Worm (Caenorhabditis elegans) whole organism, L3 larva: ENCODE data around the gene F55G11.7.
A peak's percentile ranks its signal among the peaks of the same experiment; 100 is the strongest.

ENCODE experiments used
- R02D3.7 ChIP-seq: fragments of 150-350 bp; optimal IDR thresholded peaks from 2 replicates; lab custom pipeline; 2014; ENCODE audit warnings: missing biosample characterization, missing genetic modification characterization
- aly-2 ChIP-seq: fragments of 150-350 bp; optimal IDR thresholded peaks from 2 replicates; lab custom pipeline; 2014; ENCODE audit warnings: missing biosample characterization, missing genetic modification characterization
- ceh-16 ChIP-seq: sonication (generic microtip); optimal IDR thresholded peaks from 2 replicates; lab custom pipeline; 2017; ENCODE audit warnings: missing biosample characterization, missing genetic modification characterization
- ceh-28 ChIP-seq: fragments of 150-350 bp; optimal IDR thresholded peaks from 2 replicates; lab custom pipeline; 2014; ENCODE audit warnings: missing biosample characterization, missing genetic modification reagents, missing genetic modification characterization
- ceh-9 ChIP-seq: sonication (generic microtip); optimal IDR thresholded peaks from 2 replicates; lab custom pipeline; 2018; ENCODE audit warnings: missing biosample characterization, missing genetic modification characterization
- daf-12 ChIP-seq: fragments of 150-350 bp; optimal IDR thresholded peaks from 2 replicates; lab custom pipeline; 2014; ENCODE audit warnings: missing biosample characterization, missing genetic modification reagents, missing genetic modification characterization
- elt-1 ChIP-seq: fragments of 150-350 bp; optimal IDR thresholded peaks from 2 replicates; lab custom pipeline; 2014; ENCODE audit warnings: missing biosample characterization, missing genetic modification characterization
- elt-2 ChIP-seq: sonication (generic microtip); optimal IDR thresholded peaks from 2 replicates; lab custom pipeline; 2016; ENCODE audit warnings: missing genetic modification reagents, mild to moderate bottlenecking, missing genetic modification characterization, missing compliant biosample characterization
- elt-3 ChIP-seq, 3 experiments: fragments of 150-350 bp in 1 of 3; sonication (generic microtip) in 2 of 3; optimal IDR thresholded peaks; 2 replicates in 2 of 3; 4 replicates in 1 of 3; lab custom pipeline; 2014 to 2017; ENCODE audit warnings: missing biosample characterization in 3 of 3, missing genetic modification characterization in 3 of 3
- eor-1 ChIP-seq, 2 experiments: fragments of 150-350 bp; optimal IDR thresholded peaks; 2 replicates each; lab custom pipeline; 2014 to 2018; ENCODE audit warnings: missing biosample characterization in 2 of 2, missing genetic modification characterization in 2 of 2
- fkh-2 ChIP-seq: fragments of 150-350 bp; optimal IDR thresholded peaks from 2 replicates; lab custom pipeline; 2014; ENCODE audit warnings: missing biosample characterization, missing genetic modification reagents, missing genetic modification characterization
- fos-1 ChIP-seq: fragments of 150-350 bp; optimal IDR thresholded peaks from 2 replicates; lab custom pipeline; 2014; ENCODE audit warnings: missing biosample characterization, missing genetic modification characterization
- jun-1 ChIP-seq: fragments of 150-350 bp; optimal IDR thresholded peaks from 2 replicates; lab custom pipeline; 2014; ENCODE audit warnings: missing biosample characterization, missing genetic modification reagents, missing genetic modification characterization
- lin-15B ChIP-seq: fragments of 150-350 bp; optimal IDR thresholded peaks from 2 replicates; lab custom pipeline; 2014; ENCODE audit warnings: missing biosample characterization, missing genetic modification characterization
- lsy-12 ChIP-seq: sonication (generic microtip); optimal IDR thresholded peaks from 2 replicates; lab custom pipeline; 2016; ENCODE audit warnings: mild to moderate bottlenecking, missing genetic modification characterization, missing compliant biosample characterization
- nhr-12 ChIP-seq: fragments of 150-350 bp; optimal IDR thresholded peaks from 2 replicates; lab custom pipeline; 2014; ENCODE audit warnings: missing biosample characterization, missing genetic modification characterization
- nhr-237 ChIP-seq: fragments of 150-350 bp; optimal IDR thresholded peaks from 2 replicates; lab custom pipeline; 2014; ENCODE audit warnings: missing biosample characterization, missing genetic modification characterization
- nhr-77 ChIP-seq: fragments of 150-350 bp; optimal IDR thresholded peaks from 2 replicates; lab custom pipeline; 2014; ENCODE audit warnings: missing biosample characterization, missing genetic modification characterization
- pha-4 ChIP-seq: fragments of 150-350 bp; optimal IDR thresholded peaks from 2 replicates; lab custom pipeline; 2014; ENCODE audit warnings: missing biosample characterization, missing genetic modification reagents, missing genetic modification characterization
- pqm-1 ChIP-seq: fragments of 150-350 bp; optimal IDR thresholded peaks from 2 replicates; lab custom pipeline; 2017; ENCODE audit warnings: missing biosample characterization, missing genetic modification characterization, inconsistent platforms
- tbx-2 ChIP-seq: sonication (generic microtip); optimal IDR thresholded peaks from 2 replicates; lab custom pipeline; 2016; ENCODE audit warnings: mild to moderate bottlenecking, missing genetic modification characterization, missing compliant biosample characterization
- zag-1 ChIP-seq: fragments of 150-350 bp; optimal IDR thresholded peaks from 2 replicates; lab custom pipeline; 2014; ENCODE audit warnings: missing biosample characterization, missing genetic modification characterization
- ztf-11 ChIP-seq: fragments of 150-350 bp; optimal IDR thresholded peaks from 2 replicates; lab custom pipeline; 2014; ENCODE audit warnings: missing biosample characterization, missing genetic modification characterization
- ztf-4 ChIP-seq: fragments of 150-350 bp; optimal IDR thresholded peaks from 2 replicates; lab custom pipeline; 2014; ENCODE audit warnings: missing biosample characterization, missing genetic modification characterization

The F55G11.7 gene

ce11 chrIV:13008405-13009208 is 48.4 kb downstream of the F55G11.7 start, which contains the start of gene mbk-2:
Gene mbk-2, plus strand, starts transcription at chrIV:13009158.
- no peak for TF ChIP-seq eor-1 (tag; optimal IDR thresholded peaks at IDR 0.05; lab: Kevin White, UChicago)
- peak; percentile 66 for TF ChIP-seq pqm-1 (tag; lab: Kevin White, UChicago)
- TF ChIP-seq aly-2 (tag; lab: Kevin White, UChicago), result no peak
- TF ChIP-seq elt-1 (tag; lab: Kevin White, UChicago), result no peak
- TF ChIP-seq daf-12 (tag; lab: Kevin White, UChicago), result no peak
- no peak for TF ChIP-seq ztf-4
- TF ChIP-seq tbx-2, result no peak
- TF ChIP-seq ceh-28 (tag; lab: Kevin White, UChicago), result no peak
- no peak for TF ChIP-seq lin-15B (tag; lab: Kevin White, UChicago)
- no peak for TF ChIP-seq R02D3.7 (tag; lab: Kevin White, UChicago)
- TF ChIP-seq elt-2 (tag; lab: Kevin White, UChicago), result peak; percentile 77
- no peak for TF ChIP-seq ceh-9 (tag; lab: Kevin White, UChicago)
- TF ChIP-seq zag-1, result no peak
- no peak for TF ChIP-seq jun-1 (tag; lab: Kevin White, UChicago)
- TF ChIP-seq fos-1 (tag; lab: Kevin White, UChicago), result no peak

ce11 chrIV:13009507-13009906 is 49.3 kb downstream of the F55G11.7 start:
- TF ChIP-seq elt-2 (tag; lab: Kevin White, UChicago) (no peak), lsy-12 (tag; lab: Kevin White, UChicago) (no peak), lin-15B (tag; lab: Kevin White, UChicago) (no peak), eor-1 (tag; optimal IDR thresholded peaks at IDR 0.05; lab: Kevin White, UChicago) (no peak), ztf-11 (tag; lab: Kevin White, UChicago) (no peak), R02D3.7 (tag; lab: Kevin White, UChicago) (no peak), nhr-77 (tag; lab: Kevin White, UChicago) (no peak), fkh-2 (no peak), pha-4 (no peak), jun-1 (tag; lab: Kevin White, UChicago) (no peak), ztf-4 (no peak), nhr-12 (tag; lab: Kevin White, UChicago) (no peak), elt-3 (tag; optimal IDR thresholded peaks at IDR 0.05; lab: Kevin White, UChicago) (no peak), ceh-16 (tag; lab: Kevin White, UChicago) (no peak), nhr-237 (tag; lab: Kevin White, UChicago) (no peak)
